Worm (Caenorhabditis elegans): ENCODE results near the gene ubc-23.
A peak's percentile ranks its signal among the peaks of the same experiment; 100 is the strongest.

DNA sequence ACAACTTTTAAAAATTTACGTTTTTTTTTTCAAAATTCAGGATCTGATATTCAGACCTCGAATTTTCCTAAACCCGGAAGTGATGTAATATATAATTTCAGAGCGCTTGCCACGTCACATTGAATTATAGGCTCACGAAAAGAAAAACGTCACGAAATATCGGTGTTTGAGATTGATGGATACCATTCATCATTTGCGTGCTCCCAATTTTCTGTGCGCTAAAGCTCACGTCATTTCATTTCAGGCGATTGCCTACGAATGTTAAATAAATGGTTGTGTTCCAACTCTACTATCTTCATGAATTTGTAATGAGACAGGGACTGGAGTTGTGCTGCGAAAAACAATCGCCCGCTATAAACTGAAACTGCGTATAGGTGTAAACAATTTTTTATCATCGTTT is 35.3 kb upstream of the ubc-23 start:
- TF ChIP-seq lin-38 (GFP tag; IDR thresholded peaks at IDR 0.05), result no peak
- TF ChIP-seq mdl-1 (tag; optimal IDR thresholded peaks at IDR 0.05), result no peak
- no peak for TF ChIP-seq pqm-1 (tag; optimal IDR thresholded peaks at IDR 0.05)
- TF ChIP-seq zip-2 (tag; optimal IDR thresholded peaks at IDR 0.05), result no peak
- no peak for TF ChIP-seq spr-3 (GFP tag; optimal IDR thresholded peaks at IDR 0.05)
- no peak for TF ChIP-seq php-3 (GFP tag; IDR thresholded peaks at IDR 0.05)
- TF ChIP-seq unc-62 (GFP tag; optimal IDR thresholded peaks at IDR 0.05 in 1 of 2), result peak in 1 of 2 experiments; percentile 97
- no peak for TF ChIP-seq unc-62 (tag; optimal IDR thresholded peaks at IDR 0.05)
- TF ChIP-seq tra-1 (GFP tag; IDR thresholded peaks at IDR 0.05), result no peak
- no peak for TF ChIP-seq nhr-41 (GFP tag; IDR thresholded peaks at IDR 0.05)
- no peak for TF ChIP-seq nhr-11 (tag; optimal IDR thresholded peaks at IDR 0.05)
